Worm (Caenorhabditis elegans) whole organism, L4/young adult: Measurements from ENCODE around the gene ZK666.2.

Experiments used
- W03F9.2 ChIP-seq: fragments of 150-350 bp; optimal IDR thresholded peaks from 2 replicates; lab custom pipeline; 2014; ENCODE audit warnings: missing biosample characterization, missing genetic modification characterization
- him-1 ChIP-seq: sonication (generic microtip); optimal IDR thresholded peaks from 2 replicates; lab custom pipeline; 2016; ENCODE audit warnings: missing genotype, missing genetic modification reagents, missing genetic modification characterization, missing compliant biosample characterization

- TF ChIP-seq W03F9.2 (tag; lab: Kevin White, UChicago) (no peak), him-1 (tag; lab: Kevin White, UChicago) (no peak)
Observed at ce11 chrII:10447348-10448316, 24.1 kb downstream of the ZK666.2 start, which contains the start of gene ZK673.2.
